Worm (Caenorhabditis elegans) whole organism, L1 larva: ENCODE measurements around the gene Y40A1A.3.

Source experiments
- ama-1 ChIP-seq: fragments of 150-350 bp; optimal IDR thresholded peaks from 2 replicates; lab custom pipeline; 2014
- ces-1 ChIP-seq: fragments of 150-350 bp; optimal IDR thresholded peaks from 2 replicates; lab custom pipeline; 2014; ENCODE audit warnings: missing biosample characterization, missing genetic modification reagents, missing genetic modification characterization
- elt-3 ChIP-seq, 6 experiments: fragments of 150-350 bp in 1 of 6; sonication (generic microtip); optimal IDR thresholded peaks; 2 replicates each; lab custom pipeline; 2017 to 2018; ENCODE audit warnings: missing biosample characterization in 6 of 6, missing genetic modification characterization in 6 of 6, inconsistent platforms in 1 of 6
- nhr-76 ChIP-seq: sonication (generic microtip); optimal IDR thresholded peaks from 2 replicates; lab custom pipeline; 2017; ENCODE audit warnings: missing biosample characterization, missing genetic modification characterization
- skn-1 ChIP-seq: fragments of 150-350 bp; optimal IDR thresholded peaks from 2 replicates; lab custom pipeline; 2014; ENCODE audit warnings: missing biosample characterization, missing genetic modification characterization
- sox-4 ChIP-seq: sonication (generic microtip); optimal IDR thresholded peaks from 2 replicates; lab custom pipeline; 2016; ENCODE audit warnings: missing genetic modification characterization, missing compliant biosample characterization

DNA sequence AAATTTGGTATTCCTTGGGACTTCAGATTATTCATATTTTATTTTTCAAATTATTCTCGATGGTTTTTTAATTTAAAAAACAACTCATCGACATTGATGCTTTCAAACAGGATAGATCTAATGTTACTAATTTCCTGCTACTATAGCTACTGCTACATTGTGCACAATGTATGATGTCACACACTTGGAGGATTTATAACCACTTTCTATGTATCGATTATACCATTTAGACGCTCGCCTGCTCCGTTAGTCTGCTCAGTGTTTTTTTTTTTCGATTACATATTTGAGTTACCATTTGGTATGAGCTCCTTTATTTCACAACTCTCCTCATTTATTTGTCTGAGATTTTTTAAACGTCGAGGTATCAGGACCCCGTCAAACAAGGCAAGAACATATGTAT lies 7.4 kb downstream of the Y40A1A.3 start, which contains the start of gene Y40A1A.2:
- TF ChIP-seq ces-1 (GFP tag; lab: Kevin White, UChicago) (no peak), nhr-76 (no peak), sox-4 (tag; lab: Kevin White, UChicago) (no peak), ama-1 (lab: Kevin White, UChicago) (no peak), elt-3 (tag; optimal IDR thresholded peaks at IDR 0.05; lab: Kevin White, UChicago) (no peak), skn-1 (no peak)
